Worm (Caenorhabditis elegans) whole organism, late embryonic: Measurements from ENCODE around the gene skr-3.

ENCODE experiments used
- C08G9.2 ChIP-seq: sonication (generic microtip); optimal IDR thresholded peaks from 2 replicates; lab custom pipeline; 2016; ENCODE audit warnings: mild to moderate bottlenecking, missing genetic modification characterization, moderate library complexity, missing compliant biosample characterization
- K02D7.2 ChIP-seq: sonication (generic microtip); optimal IDR thresholded peaks from 2 replicates; lab custom pipeline; 2017; ENCODE audit warnings: mild to moderate bottlenecking, missing genetic modification characterization, missing compliant biosample characterization
- Y22D7AL.16 ChIP-seq: sonication (generic microtip); optimal IDR thresholded peaks from 2 replicates; lab custom pipeline; 2016; ENCODE audit warnings: missing genetic modification characterization, missing compliant biosample characterization
- ahr-1 ChIP-seq: sonication (generic microtip); optimal IDR thresholded peaks from 2 replicates; lab custom pipeline; 2016; ENCODE audit warnings: missing genetic modification characterization, missing compliant biosample characterization
- ceh-14 ChIP-seq: sonication (generic microtip); optimal IDR thresholded peaks from 2 replicates; lab custom pipeline; 2016; ENCODE audit warnings: missing genotype, missing genetic modification characterization, missing compliant biosample characterization
- ceh-18 ChIP-seq: sonication (generic microtip); optimal IDR thresholded peaks from 2 replicates; lab custom pipeline; 2016; ENCODE audit warnings: missing genetic modification characterization, missing compliant biosample characterization
- ceh-19 ChIP-seq: fragments of 200-800 bp; sonication (Bioruptor generic); optimal IDR thresholded peaks from 2 replicates; lab custom pipeline; 2018; ENCODE audit warnings: mild to moderate bottlenecking, missing genetic modification characterization, missing compliant biosample characterization
- ceh-31 ChIP-seq: sonication (generic microtip); optimal IDR thresholded peaks from 2 replicates; lab custom pipeline; 2016; ENCODE audit warnings: missing genetic modification characterization, missing compliant biosample characterization
- ceh-34 ChIP-seq: sonication (generic microtip); optimal IDR thresholded peaks from 2 replicates; lab custom pipeline; 2016; ENCODE audit warnings: mild to moderate bottlenecking, missing genetic modification characterization, missing compliant biosample characterization
- ceh-48 ChIP-seq: sonication (generic microtip); optimal IDR thresholded peaks from 2 replicates; lab custom pipeline; 2016; ENCODE audit warnings: missing genetic modification characterization, inconsistent platforms, missing compliant biosample characterization
- ceh-6 ChIP-seq: fragments of 200-800 bp; sonication (Bioruptor generic); optimal IDR thresholded peaks from 2 replicates; lab custom pipeline; 2018; ENCODE audit warnings: mild to moderate bottlenecking, missing genetic modification characterization, missing compliant biosample characterization
- che-1 ChIP-seq: sonication (generic microtip); optimal IDR thresholded peaks from 2 replicates; lab custom pipeline; 2016; ENCODE audit warnings: mild to moderate bottlenecking, missing genetic modification characterization, missing compliant biosample characterization
- dmd-4 ChIP-seq: sonication (generic microtip); optimal IDR thresholded peaks from 2 replicates; lab custom pipeline; 2016; ENCODE audit warnings: borderline replicate concordance, missing genetic modification characterization, missing compliant biosample characterization
- elt-2 ChIP-seq: sonication (generic microtip); optimal IDR thresholded peaks from 2 replicates; lab custom pipeline; 2016; ENCODE audit warnings: missing genetic modification reagents, missing genetic modification characterization, missing compliant biosample characterization
- elt-4 ChIP-seq: sonication (generic microtip); optimal IDR thresholded peaks from 2 replicates; lab custom pipeline; 2016; ENCODE audit warnings: missing genetic modification characterization, missing compliant biosample characterization
- ets-4 ChIP-seq: sonication (generic microtip); optimal IDR thresholded peaks from 2 replicates; lab custom pipeline; 2016; ENCODE audit warnings: missing genetic modification characterization, missing compliant biosample characterization
- eyg-1 ChIP-seq: sonication (generic microtip); optimal IDR thresholded peaks from 2 replicates; lab custom pipeline; 2016; ENCODE audit warnings: missing genotype, missing genetic modification characterization, missing compliant biosample characterization
- fkh-10 ChIP-seq: fragments of 150-350 bp; optimal IDR thresholded peaks from 2 replicates; lab custom pipeline; 2014; ENCODE audit warnings: missing biosample characterization, missing genetic modification reagents, missing genetic modification characterization
- hlh-13 ChIP-seq: fragments of 200-800 bp; sonication (Bioruptor generic); optimal IDR thresholded peaks from 2 replicates; lab custom pipeline; 2018; ENCODE audit warnings: mild to moderate bottlenecking, missing genetic modification characterization, missing compliant biosample characterization
- hlh-15 ChIP-seq: sonication (generic microtip); optimal IDR thresholded peaks from 2 replicates; lab custom pipeline; 2016; ENCODE audit warnings: missing genetic modification characterization, missing compliant biosample characterization
- hlh-6 ChIP-seq: sonication (generic microtip); optimal IDR thresholded peaks from 2 replicates; lab custom pipeline; 2016; ENCODE audit warnings: missing genotype, missing genetic modification characterization, missing compliant biosample characterization
- hlh-8 ChIP-seq: sonication (generic microtip); optimal IDR thresholded peaks from 2 replicates; lab custom pipeline; 2016; ENCODE audit warnings: missing genotype, missing genetic modification characterization, missing compliant biosample characterization
- lim-6 ChIP-seq: sonication (generic microtip); optimal IDR thresholded peaks from 2 replicates; lab custom pipeline; 2016; ENCODE audit warnings: missing genetic modification characterization, missing compliant biosample characterization
- lin-11 ChIP-seq: fragments of 200-800 bp; sonication (Bioruptor generic); optimal IDR thresholded peaks from 2 replicates; lab custom pipeline; 2018; ENCODE audit warnings: mild to moderate bottlenecking, missing genetic modification characterization, missing compliant biosample characterization
- mec-3 ChIP-seq: sonication (generic microtip); optimal IDR thresholded peaks from 2 replicates; lab custom pipeline; 2016; ENCODE audit warnings: borderline replicate concordance, missing genetic modification characterization, missing compliant biosample characterization
- nhr-11 ChIP-seq: fragments of 150-350 bp; optimal IDR thresholded peaks from 2 replicates; lab custom pipeline; 2014; ENCODE audit warnings: missing biosample characterization, missing genetic modification characterization
- pat-9 ChIP-seq: fragments of 200-800 bp; sonication (Bioruptor generic); optimal IDR thresholded peaks from 2 replicates; lab custom pipeline; 2018; ENCODE audit warnings: mild to moderate bottlenecking, missing genetic modification characterization, moderate library complexity, missing compliant biosample characterization
- pax-1 ChIP-seq: fragments of 150-350 bp; optimal IDR thresholded peaks from 2 replicates; lab custom pipeline; 2014; ENCODE audit warnings: missing biosample characterization, missing genetic modification characterization
- pha-2 ChIP-seq: sonication (generic microtip); optimal IDR thresholded peaks from 2 replicates; lab custom pipeline; 2017; ENCODE audit warnings: mild to moderate bottlenecking, missing genetic modification characterization, missing compliant biosample characterization
- pros-1 ChIP-seq: fragments of 150-350 bp; optimal IDR thresholded peaks from 2 replicates; lab custom pipeline; 2014; ENCODE audit warnings: missing biosample characterization, missing genetic modification reagents, missing genetic modification characterization
- ref-2 ChIP-seq: sonication (generic microtip); optimal IDR thresholded peaks from 2 replicates; lab custom pipeline; 2016; ENCODE audit warnings: missing genetic modification characterization, missing compliant biosample characterization
- rnt-1 ChIP-seq: sonication (generic microtip); optimal IDR thresholded peaks from 2 replicates; lab custom pipeline; 2016; ENCODE audit warnings: missing genetic modification characterization, missing compliant biosample characterization
- sdc-2 ChIP-seq: sonication (generic microtip); optimal IDR thresholded peaks from 2 replicates; lab custom pipeline; 2016; ENCODE audit warnings: missing genotype, missing genetic modification characterization, missing compliant biosample characterization
- sox-4 ChIP-seq: sonication (generic microtip); optimal IDR thresholded peaks from 2 replicates; lab custom pipeline; 2017; ENCODE audit warnings: mild to moderate bottlenecking, missing genetic modification characterization, inconsistent platforms, missing compliant biosample characterization
- tbx-2 ChIP-seq: sonication (generic microtip); optimal IDR thresholded peaks from 2 replicates; lab custom pipeline; 2016; ENCODE audit warnings: missing genetic modification characterization, missing compliant biosample characterization
- ttx-3 ChIP-seq: sonication (generic microtip); optimal IDR thresholded peaks from 2 replicates; lab custom pipeline; 2016; ENCODE audit warnings: missing genetic modification reagents, missing genetic modification characterization, missing compliant biosample characterization
- unc-42 ChIP-seq: sonication (generic microtip); optimal IDR thresholded peaks from 2 replicates; lab custom pipeline; 2016; ENCODE audit warnings: missing genotype, missing genetic modification characterization, missing compliant biosample characterization
- unc-55 ChIP-seq: sonication (generic microtip); optimal IDR thresholded peaks from 2 replicates; lab custom pipeline; 2017; ENCODE audit warnings: missing biosample characterization, missing genetic modification reagents, missing genetic modification characterization
- unc-86 ChIP-seq: sonication (generic microtip); optimal IDR thresholded peaks from 2 replicates; lab custom pipeline; 2016; ENCODE audit warnings: missing genetic modification characterization, missing compliant biosample characterization
- zip-5 ChIP-seq: sonication (generic microtip); optimal IDR thresholded peaks from 2 replicates; lab custom pipeline; 2016; ENCODE audit warnings: missing genetic modification characterization, missing compliant biosample characterization

skr-3 gene

DNA sequence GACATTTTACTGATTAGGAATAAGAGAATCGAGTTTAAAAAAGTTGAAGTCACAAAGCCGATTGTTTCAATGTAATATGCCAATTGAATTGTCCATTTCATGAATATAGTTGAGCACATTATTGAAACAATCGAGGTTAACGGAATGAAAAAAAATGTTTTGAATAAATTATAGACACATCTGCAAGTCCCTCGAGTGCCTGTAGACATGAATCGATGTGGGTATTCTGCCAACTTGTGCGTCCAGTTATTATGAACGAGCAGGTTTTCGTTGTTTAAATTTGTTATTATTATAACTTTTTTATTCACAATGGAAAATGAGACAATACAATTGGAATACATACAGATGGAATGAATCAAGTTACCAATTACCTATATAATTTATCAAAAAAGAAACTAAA is 37.5 kb downstream of the skr-3 start, which contains the start of gene str-99:
TSS of gene str-99 (minus strand) at position 101 of the 400 bp plus-strand sequence.
- no peak for TF ChIP-seq ref-2 (tag; lab: Kevin White, UChicago)
- no peak for TF ChIP-seq hlh-6
- TF ChIP-seq fkh-10 (GFP tag; lab: Kevin White, UChicago): no peak
- no peak for TF ChIP-seq lim-6 (tag; lab: Kevin White, UChicago)
- TF ChIP-seq sox-4 (tag; lab: Kevin White, UChicago): no peak
- no peak for TF ChIP-seq ceh-48 (tag; lab: Kevin White, UChicago)
- TF ChIP-seq unc-86 (tag; lab: Kevin White, UChicago): no peak
- no peak for TF ChIP-seq unc-42
- no peak for TF ChIP-seq mec-3
- TF ChIP-seq C08G9.2 (tag; lab: Kevin White, UChicago): no peak
- TF ChIP-seq elt-2 (tag; lab: Kevin White, UChicago): no peak
- TF ChIP-seq pros-1 (tag; lab: Kevin White, UChicago): no peak
- no peak for TF ChIP-seq sdc-2 (tag; lab: Kevin White, UChicago)
- TF ChIP-seq unc-55 (GFP tag; lab: Kevin White, UChicago): no peak
- no peak for TF ChIP-seq ceh-14 (tag; lab: Kevin White, UChicago)

DNA sequence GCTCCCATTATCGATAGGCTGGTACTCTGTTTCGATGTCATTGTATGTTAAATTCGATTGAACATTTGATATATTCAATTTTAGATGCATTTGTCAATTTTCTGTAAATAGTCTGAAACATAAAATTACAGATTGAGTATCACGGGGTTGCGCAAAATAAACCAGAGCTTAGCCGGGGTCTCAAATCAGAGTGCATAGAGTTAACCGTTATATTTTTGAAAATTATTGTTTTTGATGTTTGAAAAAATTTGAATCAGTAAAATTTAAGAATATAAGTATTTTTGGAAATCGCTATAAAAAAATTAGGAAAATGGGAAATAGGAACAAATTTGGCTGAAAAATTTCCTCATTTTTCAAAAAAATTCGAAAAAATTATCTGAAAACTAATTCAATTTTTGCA is 38.7 kb downstream of the skr-3 start, which contains the start of gene F10A3.17:
TSS of gene F10A3.17 (minus strand) at position 101 of the 400 bp plus-strand sequence.
- TF ChIP-seq hlh-6 (no peak), pat-9 (tag; lab: Kevin White, UChicago) (no peak), rnt-1 (no peak), hlh-15 (no peak), ceh-19 (GFP tag; lab: Kevin White, UChicago) (no peak), ceh-18 (tag; lab: Kevin White, UChicago) (no peak), ceh-31 (tag; lab: Kevin White, UChicago) (no peak), tbx-2 (tag; lab: Kevin White, UChicago) (no peak), unc-55 (GFP tag; lab: Kevin White, UChicago) (no peak), ahr-1 (tag; lab: Kevin White, UChicago) (no peak), pros-1 (tag; lab: Kevin White, UChicago) (no peak), che-1 (no peak), dmd-4 (tag; lab: Kevin White, UChicago) (no peak), lin-11 (tag; lab: Kevin White, UChicago) (no peak), fkh-10 (GFP tag; lab: Kevin White, UChicago) (no peak)
- TF ChIP-seq, all 69 proteins: peak for 0

DNA sequence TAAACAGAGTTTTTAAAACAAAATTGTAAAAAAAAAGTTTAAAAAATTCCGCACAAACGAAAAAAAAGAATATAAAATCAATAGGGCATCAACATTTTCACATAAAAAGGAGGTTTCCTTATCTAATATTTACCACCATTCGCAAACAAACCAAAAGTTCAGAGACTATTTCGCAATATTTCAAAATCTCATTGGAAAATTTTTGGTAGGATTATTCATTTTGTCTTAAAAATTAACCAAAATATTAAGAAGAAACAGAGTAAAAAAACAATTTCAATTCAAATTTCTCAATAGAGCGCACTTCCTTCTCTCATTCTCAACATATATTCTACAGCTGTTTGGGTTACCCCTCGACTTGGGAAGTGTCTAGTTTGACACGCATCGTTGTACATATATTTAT is 39.2 kb downstream of the skr-3 start:
- TF ChIP-seq zip-5 (tag; lab: Kevin White, UChicago) (no peak), ceh-31 (tag; lab: Kevin White, UChicago) (no peak), pha-2 (tag; lab: Kevin White, UChicago) (no peak), eyg-1 (tag; lab: Kevin White, UChicago) (no peak), K02D7.2 (no peak)
- TF ChIP-seq, all 69 proteins: peak for 0

DNA sequence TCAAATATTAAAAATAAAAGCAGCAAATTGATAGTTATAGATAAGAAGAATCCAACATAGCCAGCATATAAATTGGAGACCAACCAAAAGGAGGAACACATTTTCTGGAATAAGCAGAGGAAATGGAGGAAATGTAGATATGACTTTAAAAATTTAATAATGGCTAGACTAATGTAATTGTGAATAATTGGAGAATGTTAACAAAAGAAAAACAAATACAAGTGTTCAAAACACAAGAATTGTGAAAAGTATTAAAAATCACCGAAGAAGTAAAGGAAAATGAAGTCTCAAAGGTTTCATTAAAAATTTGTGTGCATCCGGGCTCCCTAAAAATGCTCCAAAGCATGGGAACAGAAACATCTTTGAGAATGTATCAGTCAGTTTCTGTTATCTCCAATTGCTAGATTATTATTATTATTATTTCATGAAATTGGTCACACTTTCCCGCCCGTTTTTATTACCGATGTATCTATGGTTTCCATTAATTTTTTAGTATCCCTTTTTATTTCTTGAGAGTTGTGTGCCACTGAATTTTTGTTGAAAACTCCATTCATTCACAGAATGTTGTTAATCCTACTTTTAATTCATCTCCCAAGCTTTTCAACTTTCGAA is 41.3 kb downstream of the skr-3 start, which contains the start of the genes str-109 and F10A3.11:
TSS of gene str-109 (minus strand) at position 101 of the 612 bp plus-strand sequence.
TSS of gene F10A3.11 (plus strand) at position 562 of the 612 bp plus-strand sequence.
- TF ChIP-seq ceh-34 (tag; lab: Kevin White, UChicago) (no peak), nhr-11 (tag; lab: Kevin White, UChicago) (no peak), hlh-8 (tag; lab: Kevin White, UChicago) (no peak)
- TF ChIP-seq, all 69 proteins: peak for 0

DNA sequence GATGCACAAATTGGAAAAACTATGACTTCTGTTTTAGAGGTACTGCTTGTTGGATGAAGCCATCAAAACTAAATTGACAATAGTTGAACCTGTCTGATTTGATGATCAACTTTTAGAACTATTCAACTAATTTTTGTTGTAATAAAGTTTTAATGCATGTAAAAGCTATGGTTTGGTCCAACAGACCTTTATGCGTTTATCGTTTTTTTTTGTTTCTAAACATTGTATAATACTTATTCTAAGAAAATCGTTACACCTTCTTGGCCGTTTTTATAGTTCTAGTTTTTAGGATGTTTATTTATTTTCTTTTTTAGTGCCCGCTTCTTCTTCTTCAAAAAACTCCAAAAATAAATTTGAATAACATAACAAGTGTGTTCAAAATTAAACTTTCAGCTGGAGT is 42.8 kb downstream of the skr-3 start, which contains the start of gene F10A3.12:
TSS of gene F10A3.12 (plus strand) at position 301 of the 400 bp plus-strand sequence.
- TF ChIP-seq pat-9 (tag; lab: Kevin White, UChicago) (no peak), ceh-6 (GFP tag; lab: Kevin White, UChicago) (no peak), pha-2 (tag; lab: Kevin White, UChicago) (no peak), hlh-13 (GFP tag; lab: Kevin White, UChicago) (no peak), elt-4 (tag; lab: Kevin White, UChicago) (no peak), nhr-11 (tag; lab: Kevin White, UChicago) (no peak), pax-1 (tag; lab: Kevin White, UChicago) (no peak), hlh-8 (tag; lab: Kevin White, UChicago) (no peak), fkh-10 (GFP tag; lab: Kevin White, UChicago) (no peak), sdc-2 (tag; lab: Kevin White, UChicago) (no peak), ceh-14 (tag; lab: Kevin White, UChicago) (no peak), ttx-3 (tag; lab: Kevin White, UChicago) (no peak), che-1 (no peak), hlh-6 (no peak), ets-4 (no peak), Y22D7AL.16 (tag; lab: Kevin White, UChicago) (no peak)
